Worm (Caenorhabditis elegans): ENCODE data around the gene F28C6.10.

- TF ChIP-seq aly-2 (tag; optimal IDR thresholded peaks at IDR 0.05) (no peak), snpc-4 (tag; optimal IDR thresholded peaks at IDR 0.05) (no peak), zag-1 (tag; optimal IDR thresholded peaks at IDR 0.05) (no peak), fkh-10 (GFP tag; optimal IDR thresholded peaks at IDR 0.05) (no peak), ama-1 (optimal IDR thresholded peaks at IDR 0.05) (no peak), unc-39 (tag; optimal IDR thresholded peaks at IDR 0.05) (no peak), ctbp-1 (GFP tag; IDR thresholded peaks at IDR 0.05) (no peak)
Observed at ce11 chrII:8562002-8562401, 45.8 kb upstream of the F28C6.10 start, which contains the start of gene F54C9.14.
